Worm (Caenorhabditis elegans) whole organism, late embryonic: Measurements from ENCODE around the gene F16B3.2.

ENCODE experiments used
- C08G9.2 ChIP-seq: sonication (generic microtip); optimal IDR thresholded peaks from 2 replicates; lab custom pipeline; 2016; ENCODE audit warnings: mild to moderate bottlenecking, missing genetic modification characterization, moderate library complexity, missing compliant biosample characterization
- C38D4.7 ChIP-seq: fragments of 200-800 bp; sonication (Bioruptor generic); optimal IDR thresholded peaks from 2 replicates; lab custom pipeline; 2018; ENCODE audit warnings: mild to moderate bottlenecking, missing genetic modification characterization, moderate library complexity, missing compliant biosample characterization
- F13H6.1 ChIP-seq: sonication (generic microtip); optimal IDR thresholded peaks from 2 replicates; lab custom pipeline; 2016; ENCODE audit warnings: missing genetic modification characterization, missing compliant biosample characterization
- K02D7.2 ChIP-seq: sonication (generic microtip); optimal IDR thresholded peaks from 2 replicates; lab custom pipeline; 2017; ENCODE audit warnings: mild to moderate bottlenecking, missing genetic modification characterization, missing compliant biosample characterization
- ahr-1 ChIP-seq: sonication (generic microtip); optimal IDR thresholded peaks from 2 replicates; lab custom pipeline; 2016; ENCODE audit warnings: missing genetic modification characterization, missing compliant biosample characterization
- ceh-18 ChIP-seq: sonication (generic microtip); optimal IDR thresholded peaks from 2 replicates; lab custom pipeline; 2016; ENCODE audit warnings: missing genetic modification characterization, missing compliant biosample characterization
- ceh-2 ChIP-seq: sonication (generic microtip); optimal IDR thresholded peaks from 2 replicates; lab custom pipeline; 2016; ENCODE audit warnings: missing genotype, missing genetic modification characterization, missing compliant biosample characterization
- ceh-22 ChIP-seq: sonication (generic microtip); optimal IDR thresholded peaks from 2 replicates; lab custom pipeline; 2017; ENCODE audit warnings: missing biosample characterization, missing genetic modification characterization
- ceh-31 ChIP-seq: sonication (generic microtip); optimal IDR thresholded peaks from 2 replicates; lab custom pipeline; 2016; ENCODE audit warnings: missing genetic modification characterization, missing compliant biosample characterization
- ceh-34 ChIP-seq: sonication (generic microtip); optimal IDR thresholded peaks from 2 replicates; lab custom pipeline; 2016; ENCODE audit warnings: mild to moderate bottlenecking, missing genetic modification characterization, missing compliant biosample characterization
- ceh-48 ChIP-seq: sonication (generic microtip); optimal IDR thresholded peaks from 2 replicates; lab custom pipeline; 2016; ENCODE audit warnings: missing genetic modification characterization, inconsistent platforms, missing compliant biosample characterization
- ceh-6 ChIP-seq: fragments of 200-800 bp; sonication (Bioruptor generic); optimal IDR thresholded peaks from 2 replicates; lab custom pipeline; 2018; ENCODE audit warnings: mild to moderate bottlenecking, missing genetic modification characterization, missing compliant biosample characterization
- che-1 ChIP-seq: sonication (generic microtip); optimal IDR thresholded peaks from 2 replicates; lab custom pipeline; 2016; ENCODE audit warnings: mild to moderate bottlenecking, missing genetic modification characterization, missing compliant biosample characterization
- dmd-4 ChIP-seq: sonication (generic microtip); optimal IDR thresholded peaks from 2 replicates; lab custom pipeline; 2016; ENCODE audit warnings: borderline replicate concordance, missing genetic modification characterization, missing compliant biosample characterization
- dve-1 ChIP-seq: sonication (generic microtip); optimal IDR thresholded peaks from 2 replicates; lab custom pipeline; 2017; ENCODE audit warnings: antibody characterized with exemption, mild to moderate bottlenecking, missing genetic modification characterization, missing compliant biosample characterization
- ets-4 ChIP-seq: sonication (generic microtip); optimal IDR thresholded peaks from 2 replicates; lab custom pipeline; 2016; ENCODE audit warnings: missing genetic modification characterization, missing compliant biosample characterization
- eyg-1 ChIP-seq: sonication (generic microtip); optimal IDR thresholded peaks from 2 replicates; lab custom pipeline; 2016; ENCODE audit warnings: missing genotype, missing genetic modification characterization, missing compliant biosample characterization
- fkh-10 ChIP-seq: fragments of 150-350 bp; optimal IDR thresholded peaks from 2 replicates; lab custom pipeline; 2014; ENCODE audit warnings: missing biosample characterization, missing genetic modification reagents, missing genetic modification characterization
- hlh-15 ChIP-seq: sonication (generic microtip); optimal IDR thresholded peaks from 2 replicates; lab custom pipeline; 2016; ENCODE audit warnings: missing genetic modification characterization, missing compliant biosample characterization
- hlh-6 ChIP-seq: sonication (generic microtip); optimal IDR thresholded peaks from 2 replicates; lab custom pipeline; 2016; ENCODE audit warnings: missing genotype, missing genetic modification characterization, missing compliant biosample characterization
- lim-6 ChIP-seq: sonication (generic microtip); optimal IDR thresholded peaks from 2 replicates; lab custom pipeline; 2016; ENCODE audit warnings: missing genetic modification characterization, missing compliant biosample characterization
- mec-3 ChIP-seq: sonication (generic microtip); optimal IDR thresholded peaks from 2 replicates; lab custom pipeline; 2016; ENCODE audit warnings: borderline replicate concordance, missing genetic modification characterization, missing compliant biosample characterization
- nhr-11 ChIP-seq: fragments of 150-350 bp; optimal IDR thresholded peaks from 2 replicates; lab custom pipeline; 2014; ENCODE audit warnings: missing biosample characterization, missing genetic modification characterization
- npax-4 ChIP-seq: sonication (generic microtip); optimal IDR thresholded peaks from 2 replicates; lab custom pipeline; 2016; ENCODE audit warnings: missing genetic modification characterization, missing compliant biosample characterization
- pat-9 ChIP-seq: fragments of 200-800 bp; sonication (Bioruptor generic); optimal IDR thresholded peaks from 2 replicates; lab custom pipeline; 2018; ENCODE audit warnings: mild to moderate bottlenecking, missing genetic modification characterization, moderate library complexity, missing compliant biosample characterization
- pha-4 ChIP-seq: fragments of 150-350 bp; optimal IDR thresholded peaks from 2 replicates; lab custom pipeline; 2018; ENCODE audit warnings: missing biosample characterization, missing genetic modification reagents, missing genetic modification characterization
- pros-1 ChIP-seq: fragments of 150-350 bp; optimal IDR thresholded peaks from 2 replicates; lab custom pipeline; 2014; ENCODE audit warnings: missing biosample characterization, missing genetic modification reagents, missing genetic modification characterization
- ref-2 ChIP-seq: sonication (generic microtip); optimal IDR thresholded peaks from 2 replicates; lab custom pipeline; 2016; ENCODE audit warnings: missing genetic modification characterization, missing compliant biosample characterization
- syd-9 ChIP-seq: sonication (generic microtip); optimal IDR thresholded peaks from 2 replicates; lab custom pipeline; 2016; ENCODE audit warnings: mild to moderate bottlenecking, missing genetic modification characterization, moderate library complexity, missing compliant biosample characterization
- tbx-2 ChIP-seq: sonication (generic microtip); optimal IDR thresholded peaks from 2 replicates; lab custom pipeline; 2016; ENCODE audit warnings: missing genetic modification characterization, missing compliant biosample characterization
- ttx-3 ChIP-seq: sonication (generic microtip); optimal IDR thresholded peaks from 2 replicates; lab custom pipeline; 2016; ENCODE audit warnings: missing genetic modification reagents, missing genetic modification characterization, missing compliant biosample characterization
- unc-3 ChIP-seq, 2 experiments: fragments of 200-800 bp in 1 of 2; sonication (Bioruptor generic) in 1 of 2; sonication (generic microtip) in 1 of 2; conservative IDR thresholded peaks in 1 of 2; optimal IDR thresholded peaks in 1 of 2; 2 replicates each; pipeline versions ENCODE4 v1.3.6 to Lab custom; 2016 to 2022; ENCODE audit warnings: missing compliant biosample characterization in 2 of 2, missing genetic modification characterization in 2 of 2, missing genetic modification reagents in 1 of 2
- unc-42 ChIP-seq: sonication (generic microtip); optimal IDR thresholded peaks from 2 replicates; lab custom pipeline; 2016; ENCODE audit warnings: missing genotype, missing genetic modification characterization, missing compliant biosample characterization
- unc-55 ChIP-seq: sonication (generic microtip); optimal IDR thresholded peaks from 2 replicates; lab custom pipeline; 2017; ENCODE audit warnings: missing biosample characterization, missing genetic modification reagents, missing genetic modification characterization
- unc-86 ChIP-seq: sonication (generic microtip); optimal IDR thresholded peaks from 2 replicates; lab custom pipeline; 2016; ENCODE audit warnings: missing genetic modification characterization, missing compliant biosample characterization

F16B3.2 gene

DNA sequence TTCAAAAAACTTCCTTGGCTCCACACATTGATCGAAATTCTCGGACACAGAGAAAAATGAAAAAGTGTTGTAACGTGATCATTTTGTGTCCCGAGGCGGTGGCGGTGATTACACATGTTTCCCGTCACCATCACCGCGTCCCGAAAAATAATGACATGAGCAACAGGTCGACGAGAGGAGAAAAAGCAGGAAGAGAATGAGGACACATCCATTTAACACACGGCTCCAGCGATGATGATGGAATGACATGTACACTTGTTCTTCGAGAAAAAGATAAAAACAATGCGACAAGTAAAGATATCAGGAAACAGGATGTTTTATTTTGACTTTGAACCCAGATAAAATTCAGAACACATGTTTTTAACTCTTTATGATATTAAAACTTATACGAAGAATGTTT, 12.4 kb downstream of the F16B3.2 start:
- peak; percentile 40 for TF ChIP-seq unc-55 (GFP tag; lab: Kevin White, UChicago)
- no peak for TF ChIP-seq mec-3 (tag; lab: Kevin White, UChicago)
- peak; percentile 11 for TF ChIP-seq ceh-18 (tag; lab: Kevin White, UChicago)

DNA sequence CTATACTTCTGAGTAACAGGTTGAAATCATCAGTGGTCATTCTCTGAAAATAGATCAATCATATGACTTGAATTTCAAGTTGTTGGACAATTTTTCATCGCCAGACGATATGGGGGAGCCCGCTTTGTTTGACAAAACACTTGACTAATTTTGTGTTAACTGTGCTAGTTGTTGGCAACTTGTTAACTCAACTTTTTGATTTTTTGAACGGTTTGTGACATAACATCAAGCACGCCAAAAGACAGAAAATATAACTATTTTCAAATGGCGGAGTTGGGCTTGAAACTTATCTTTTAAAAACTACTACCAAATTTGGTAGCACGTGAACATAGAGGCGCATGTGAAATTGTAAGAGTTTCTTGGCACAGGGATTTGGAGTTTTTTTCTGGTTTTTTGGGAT, 21.0 kb downstream of the F16B3.2 start:
- TF ChIP-seq pha-4, result no peak
- TF ChIP-seq lim-6 (tag; lab: Kevin White, UChicago), result no peak
- no peak for TF ChIP-seq hlh-15 (tag; lab: Kevin White, UChicago)
- TF ChIP-seq pat-9 (tag; lab: Kevin White, UChicago), result no peak
- no peak for TF ChIP-seq C38D4.7 (GFP tag; lab: Kevin White, UChicago)
- TF ChIP-seq unc-3 (GFP tag; conservative IDR thresholded peaks at IDR 0.05; lab: Robert Waterston, UW), result no peak
- TF ChIP-seq unc-3 (tag; optimal IDR thresholded peaks at IDR 0.05; lab: Kevin White, UChicago), result no peak
- TF ChIP-seq K02D7.2 (tag; lab: Kevin White, UChicago), result no peak
- no peak for TF ChIP-seq che-1 (tag; lab: Kevin White, UChicago)
- TF ChIP-seq fkh-10, result no peak
- no peak for TF ChIP-seq syd-9 (tag; lab: Kevin White, UChicago)
- TF ChIP-seq nhr-11, result no peak
- TF ChIP-seq ceh-2 (tag; lab: Kevin White, UChicago), result no peak
- no peak for TF ChIP-seq ref-2 (tag; lab: Kevin White, UChicago)
- TF ChIP-seq ttx-3 (tag; lab: Kevin White, UChicago), result no peak
- no peak for TF ChIP-seq ceh-34 (tag; lab: Kevin White, UChicago)
- TF ChIP-seq unc-42 (tag; lab: Kevin White, UChicago), result no peak
- TF ChIP-seq unc-86 (tag; lab: Kevin White, UChicago), result no peak

- TF ChIP-seq dmd-4 (tag; lab: Kevin White, UChicago) (no peak), npax-4 (tag; lab: Kevin White, UChicago) (no peak), unc-3 (GFP tag; conservative IDR thresholded peaks at IDR 0.05; lab: Robert Waterston, UW) (no peak), unc-3 (tag; optimal IDR thresholded peaks at IDR 0.05; lab: Kevin White, UChicago) (no peak), C08G9.2 (tag; lab: Kevin White, UChicago) (no peak), ceh-48 (tag; lab: Kevin White, UChicago) (no peak), F13H6.1 (tag; lab: Kevin White, UChicago) (no peak)
Observed at ce11 chrV:1337701-1338100, 22.8 kb downstream of the F16B3.2 start.

DNA sequence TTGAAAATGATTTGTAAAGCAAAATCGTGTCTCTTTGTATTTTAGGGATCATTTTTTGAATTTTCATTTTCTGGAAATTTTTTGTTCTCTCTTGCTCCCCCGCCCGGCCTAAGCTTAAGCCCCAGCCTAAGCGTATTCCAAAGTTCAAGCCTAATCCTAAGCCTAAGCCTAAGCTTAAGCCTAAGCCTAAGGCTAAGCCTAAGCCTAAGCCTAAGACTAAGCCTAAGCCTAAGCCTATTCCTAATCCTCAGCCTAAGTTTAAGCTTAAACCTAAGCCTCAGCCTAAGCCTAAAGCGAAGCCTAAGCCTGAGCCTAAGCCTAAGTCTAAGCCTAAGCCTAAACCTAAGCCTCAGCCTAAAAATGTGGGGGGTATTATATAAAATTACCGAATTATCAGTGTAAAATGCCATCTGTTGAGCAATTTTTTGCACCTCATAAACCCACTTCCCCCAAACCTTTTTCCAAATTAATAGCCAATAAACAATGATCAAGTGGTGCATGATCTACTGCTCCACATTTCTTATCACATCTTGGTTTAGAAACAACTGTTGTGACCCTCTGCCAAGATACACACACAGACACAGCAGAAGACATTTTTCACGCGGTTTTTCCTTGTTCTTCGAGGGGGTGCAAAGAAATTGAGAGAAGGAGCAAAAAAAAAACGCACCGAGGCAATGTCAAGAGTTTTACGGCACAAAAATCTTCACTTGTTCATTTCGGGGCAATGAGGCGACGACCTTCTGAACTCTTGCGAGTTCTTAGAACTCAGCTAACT, 26.5 kb downstream of the F16B3.2 start:
- TF ChIP-seq dve-1 (tag; lab: Kevin White, UChicago) (peak; percentile 94), C08G9.2 (tag; lab: Kevin White, UChicago) (no peak)

DNA sequence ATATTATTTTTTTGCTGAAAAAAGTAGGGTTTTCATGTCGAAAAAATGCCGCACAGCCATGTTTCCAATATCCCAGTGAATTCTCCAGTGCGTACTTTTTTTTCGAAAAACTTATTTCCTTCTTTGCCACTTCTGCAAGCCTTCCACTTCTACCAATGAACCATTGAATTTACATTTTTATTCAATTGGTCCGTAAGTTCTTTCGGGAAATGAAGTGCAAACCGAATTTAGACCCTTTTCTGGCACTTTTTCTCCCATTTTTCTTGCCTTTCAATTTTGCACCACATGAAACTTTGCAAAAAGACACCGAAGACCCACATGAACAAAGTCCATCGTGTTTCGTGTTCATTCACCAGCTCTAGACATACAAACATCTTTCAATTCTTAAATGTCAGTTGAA, 27.8 kb downstream of the F16B3.2 start:
- TF ChIP-seq ceh-34 (tag; lab: Kevin White, UChicago), result no peak
- TF ChIP-seq ets-4 (tag; lab: Kevin White, UChicago), result no peak
- peak; percentile 73 for TF ChIP-seq unc-42 (tag; lab: Kevin White, UChicago)
- TF ChIP-seq unc-55 (GFP tag; lab: Kevin White, UChicago), result no peak

DNA sequence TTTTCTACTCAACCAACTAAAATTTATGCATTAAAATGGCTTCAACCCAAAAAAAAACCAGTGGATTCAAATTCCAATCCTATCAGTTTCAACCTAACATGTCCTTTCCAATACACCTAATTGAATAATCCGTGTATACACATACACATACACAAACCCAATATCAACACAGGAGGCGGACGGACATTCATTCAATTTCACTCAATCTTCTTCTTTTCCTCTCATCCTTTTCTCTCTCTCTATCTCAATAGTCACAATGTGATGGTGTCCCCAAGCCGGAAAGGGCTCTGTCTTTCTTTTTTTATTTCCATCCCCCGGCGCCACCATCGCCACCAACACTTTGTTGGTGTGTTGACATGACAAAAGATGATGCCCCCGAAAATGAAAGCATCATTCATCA, 34.9 kb downstream of the F16B3.2 start:
- no peak for TF ChIP-seq ahr-1
- peak; percentile 16 for TF ChIP-seq ceh-31
- TF ChIP-seq tbx-2 (tag; lab: Kevin White, UChicago), result no peak
- TF ChIP-seq eyg-1, result no peak
- no peak for TF ChIP-seq unc-86 (tag; lab: Kevin White, UChicago)
- no peak for TF ChIP-seq ets-4 (tag; lab: Kevin White, UChicago)
- no peak for TF ChIP-seq ceh-6 (GFP tag; lab: Kevin White, UChicago)
- TF ChIP-seq pros-1 (tag; lab: Kevin White, UChicago), result no peak
- no peak for TF ChIP-seq ttx-3 (tag; lab: Kevin White, UChicago)
- TF ChIP-seq unc-42 (tag; lab: Kevin White, UChicago), result peak; percentile 86
- TF ChIP-seq hlh-6 (tag; lab: Kevin White, UChicago), result no peak
- no peak for TF ChIP-seq ceh-22 (tag; lab: Kevin White, UChicago)
- TF ChIP-seq, all 69 proteins: peak for 2
